Worm (Caenorhabditis elegans): ENCODE data around the gene F02A9.7.

Gene F02A9.7

ce11 chrIII:9060267-9060666, 15.2 kb downstream of the F02A9.7 start (continued):
- TF ChIP-seq lin-39 (tag; optimal IDR thresholded peaks at IDR 0.05), result no peak

ce11 chrIII:9058959-9059534, 16.4 kb downstream of the F02A9.7 start, which contains the start of gene gst-1:
Gene gst-1 (plus strand): TSS chrIII:9059331.
- no peak for TF ChIP-seq daf-16 (GFP tag; optimal IDR thresholded peaks at IDR 0.05)
- TF ChIP-seq daf-16 (tag; optimal IDR thresholded peaks at IDR 0.05), result peak; percentile 70
- TF ChIP-seq nhr-77 (tag; optimal IDR thresholded peaks at IDR 0.05), result no peak
- no peak for TF ChIP-seq pqm-1 (tag; optimal IDR thresholded peaks at IDR 0.05)
- TF ChIP-seq daf-8 (GFP tag; IDR thresholded peaks at IDR 0.05), result no peak
- peak; percentile 54 for TF ChIP-seq dmd-6 (GFP tag; IDR thresholded peaks at IDR 0.05)
- no peak for TF ChIP-seq Y48G9A.11 (GFP tag; IDR thresholded peaks at IDR 0.05)
- TF ChIP-seq Y5F2A.4 (GFP tag; optimal IDR thresholded peaks at IDR 0.05), result no peak
- peak; percentile 49 for TF ChIP-seq nhr-48 (tag; optimal IDR thresholded peaks at IDR 0.05)
- 0 out of 2 replicates have a peak, but pooled peaks have one; percentile 31 for TF ChIP-seq hmg-1.1 (GFP tag; IDR thresholded peaks at IDR 0.05)
- TF ChIP-seq hlh-11 (tag; optimal IDR thresholded peaks at IDR 0.05), result peak; percentile 54
- 0 out of 2 replicates have a peak, but pooled peaks have one; percentile 26 for TF ChIP-seq dmd-8 (GFP tag; IDR thresholded peaks at IDR 0.05)
- TF ChIP-seq T20F7.1 (GFP tag; optimal IDR thresholded peaks at IDR 0.05), result peak; percentile 45
- no peak for TF ChIP-seq arid-1 (GFP tag; conservative IDR thresholded peaks at IDR 0.05)
- TF ChIP-seq nhr-28 (tag; optimal IDR thresholded peaks at IDR 0.05), result peak; percentile 13
- TF ChIP-seq unc-62 (GFP tag; optimal IDR thresholded peaks at IDR 0.05 in 1 of 2), result peak in 1 of 2 experiments; percentile 93
- no peak for TF ChIP-seq unc-62 (tag; optimal IDR thresholded peaks at IDR 0.05)
- peak; percentile 40 for TF ChIP-seq ama-1 (optimal IDR thresholded peaks at IDR 0.05)
- TF ChIP-seq pha-4 (GFP tag; IDR thresholded peaks at IDR 0.05), result peak; percentile 40; the same call in 1 of the 2 replicates
- TF ChIP-seq pha-4 (tag; optimal IDR thresholded peaks at IDR 0.05), result no peak
- peak; percentile 46; the same call in 1 of the 2 replicates for TF ChIP-seq lin-38 (GFP tag; IDR thresholded peaks at IDR 0.05)
- no peak for TF ChIP-seq fkh-10 (GFP tag; optimal IDR thresholded peaks at IDR 0.05)
- peak; percentile 36 for TF ChIP-seq mes-2 (tag; optimal IDR thresholded peaks at IDR 0.05; ENCODE audit: poor library complexity, severe bottlenecking)
- TF ChIP-seq lin-13 (GFP tag; optimal IDR thresholded peaks at IDR 0.05), result no peak
- peak; percentile 80 for TF ChIP-seq dve-1 (tag; optimal IDR thresholded peaks at IDR 0.05; ENCODE audit: insufficient read depth)
- TF ChIP-seq hlh-30 (tag; optimal IDR thresholded peaks at IDR 0.05; ENCODE audit: insufficient read depth), result peak; percentile 7
- TF ChIP-seq lsy-2 (tag; optimal IDR thresholded peaks at IDR 0.05), result peak in 1 of 2 experiments; percentile 48
- peak; percentile 59 for TF ChIP-seq aha-1 (tag)
- TF ChIP-seq mdt-29 (GFP tag; IDR thresholded peaks at IDR 0.05), result peak; percentile 74
- TF ChIP-seq mxl-3 (GFP tag; optimal IDR thresholded peaks at IDR 0.05), result peak; percentile 62
- TF ChIP-seq tra-1 (GFP tag; IDR thresholded peaks at IDR 0.05), result 0 out of 2 replicates have a peak, but pooled peaks have one; percentile 8
- TF ChIP-seq nhr-11 (tag; optimal IDR thresholded peaks at IDR 0.05), result no peak

ce11 chrIII:9054414-9055147, 20.9 kb downstream of the F02A9.7 start, which contains the start of gene cls-2:
Gene cls-2 (plus strand): TSS chrIII:9055048.
- TF ChIP-seq saeg-2 (GFP tag; IDR thresholded peaks at IDR 0.05) (no peak), ctbp-1 (GFP tag; IDR thresholded peaks at IDR 0.05) (0 out of 2 replicates have a peak, but pooled peaks have one; percentile 14), daf-16 (GFP tag; optimal IDR thresholded peaks at IDR 0.05) (no peak), daf-16 (tag; optimal IDR thresholded peaks at IDR 0.05) (no peak), zag-1 (tag; optimal IDR thresholded peaks at IDR 0.05) (no peak), duxl-1 (tag; optimal IDR thresholded peaks at IDR 0.05; ENCODE audit: poor library complexity) (no peak), nhr-77 (tag; optimal IDR thresholded peaks at IDR 0.05) (no peak), lim-7 (GFP tag; IDR thresholded peaks at IDR 0.05) (peak; percentile 23; the same call in 1 of the 2 replicates), hlh-11 (tag; optimal IDR thresholded peaks at IDR 0.05) (no peak), ceh-44 (GFP tag; IDR thresholded peaks at IDR 0.05) (no peak), ama-1 (optimal IDR thresholded peaks at IDR 0.05) (no peak), tra-1 (GFP tag; IDR thresholded peaks at IDR 0.05) (no peak), R02D3.7 (tag; optimal IDR thresholded peaks at IDR 0.05) (no peak), madf-9 (GFP tag; conservative IDR thresholded peaks at IDR 0.05) (no peak), dmd-6 (GFP tag; IDR thresholded peaks at IDR 0.05) (0 out of 2 replicates have a peak, but pooled peaks have one; percentile 7), dpl-1 (GFP tag; optimal IDR thresholded peaks at IDR 0.05) (no peak), ZK337.2 (GFP tag; IDR thresholded peaks at IDR 0.05) (no peak), mes-2 (tag; optimal IDR thresholded peaks at IDR 0.05; ENCODE audit: poor library complexity, severe bottlenecking) (no peak), F26F4.8 (GFP tag; conservative IDR thresholded peaks at IDR 0.05) (no peak)
